Fruit fly (Drosophila melanogaster) whole organism, wandering third instar larva: ENCODE results near the gene ND-ASHI.

Source experiments
- Mio ChIP-seq: sonication (Bioruptor generic); optimal IDR thresholded peaks from 2 replicates; lab custom pipeline; 2016; ENCODE audit warnings: missing biosample characterization, missing genetic modification characterization
- Myc ChIP-seq: fragments of >200 bp; optimal IDR thresholded peaks from 2 replicates; lab custom pipeline; 2017
- OdsH ChIP-seq: fragments of 200-800 bp; sonication (Bioruptor generic); optimal IDR thresholded peaks from 2 replicates; lab custom pipeline; 2016; ENCODE audit warnings: missing biosample characterization, mild to moderate bottlenecking, missing genetic modification characterization
- br ChIP-seq: fragments of 200-800 bp; sonication (Bioruptor generic); optimal IDR thresholded peaks from 2 replicates; lab custom pipeline; 2016; ENCODE audit warnings: missing biosample characterization, missing genetic modification characterization
- fru ChIP-seq: fragments of 200-800 bp; sonication (Bioruptor generic); optimal IDR thresholded peaks from 3 replicates; lab custom pipeline; 2016; ENCODE audit warnings: missing biosample characterization, mild to moderate bottlenecking, missing genetic modification characterization
- h ChIP-seq: fragments of 200-800 bp; sonication (Bioruptor generic); optimal IDR thresholded peaks from 3 replicates; lab custom pipeline; 2016; ENCODE audit warnings: missing biosample characterization, mild to moderate bottlenecking, missing genetic modification characterization
- pan ChIP-seq: fragments of >200 bp; optimal IDR thresholded peaks from 2 replicates; lab custom pipeline; 2017
- rgr ChIP-seq: fragments of 200-800 bp; sonication (Bioruptor generic); optimal IDR thresholded peaks from 3 replicates; lab custom pipeline; 2016; ENCODE audit warnings: missing biosample characterization, mild to moderate bottlenecking, missing genetic modification characterization
- usp ChIP-seq: fragments of >200 bp; optimal IDR thresholded peaks from 2 replicates; lab custom pipeline; 2017; ENCODE audit warnings: missing biosample characterization, missing genetic modification characterization
- woc ChIP-seq: sonication (Bioruptor generic); optimal IDR thresholded peaks from 2 replicates; lab custom pipeline; 2016; ENCODE audit warnings: missing biosample characterization, mild to moderate bottlenecking, missing genetic modification characterization

dm6 chrX:6696467-6696866, 17.5 kb upstream of the ND-ASHI start:
- TF ChIP-seq br (GFP tag; lab: Kevin White, UChicago) (peak; percentile 79), fru (GFP tag; lab: Kevin White, UChicago) (peak; percentile 84), OdsH (GFP tag; lab: Kevin White, UChicago) (peak; percentile 67), pan (lab: Kevin White, UChicago) (no peak), h (GFP tag; lab: Kevin White, UChicago) (peak; percentile 71), Myc (lab: Kevin White, UChicago) (no peak), usp (GFP tag; lab: Kevin White, UChicago) (no peak), woc (GFP tag; lab: Kevin White, UChicago) (peak; percentile 38), rgr (GFP tag; lab: Kevin White, UChicago) (peak; percentile 74), Mio (GFP tag; lab: Kevin White, UChicago) (no peak)
